Fruit fly (Drosophila melanogaster) whole organism, embryonic: ENCODE results near the gene CG11560.
A peak's percentile ranks its signal among the peaks of the same experiment; 100 is the strongest.

Experiments used
- Bgb ChIP-seq: fragments of 200-800 bp; sonication (Bioruptor generic); IDR thresholded peaks from 2 replicates; pipeline ENCODE4 v1.3.6; 2022; ENCODE audit warnings: missing biosample characterization, missing genetic modification characterization; ENCODE audit not compliant: partially characterized antibody
- CG10274 ChIP-seq: fragments of 200-800 bp; sonication (Bioruptor generic); optimal IDR thresholded peaks from 3 replicates; lab custom pipeline; 2017; ENCODE audit warnings: missing biosample characterization, mild to moderate bottlenecking, missing genetic modification characterization
- CG10431 ChIP-seq: fragments of 200-800 bp; sonication (Bioruptor generic); optimal IDR thresholded peaks from 3 replicates; lab custom pipeline; 2018; ENCODE audit warnings: missing biosample characterization, mild to moderate bottlenecking, missing genetic modification characterization
- CG10462 ChIP-seq: fragments of 200-800 bp; sonication (Bioruptor generic); optimal IDR thresholded peaks from 2 replicates; lab custom pipeline; 2016; ENCODE audit warnings: missing biosample characterization, missing genetic modification characterization
- CG10654 ChIP-seq: fragments of 200-800 bp; sonication (Bioruptor generic); optimal IDR thresholded peaks from 2 replicates; lab custom pipeline; 2016; ENCODE audit warnings: missing biosample characterization, missing genetic modification characterization
- CG12219 ChIP-seq: fragments of 200-800 bp; sonication (Bioruptor generic); optimal IDR thresholded peaks from 3 replicates; lab custom pipeline; 2018; ENCODE audit warnings: missing biosample characterization, mild to moderate bottlenecking, missing genetic modification characterization
- CG13296 ChIP-seq: fragments of 200-800 bp; sonication (Bioruptor generic); optimal IDR thresholded peaks from 3 replicates; lab custom pipeline; 2018; ENCODE audit warnings: missing biosample characterization, mild to moderate bottlenecking, missing genetic modification characterization
- CG14441 ChIP-seq: fragments of 200-800 bp; sonication (Bioruptor generic); IDR thresholded peaks from 2 replicates; pipeline ENCODE4 v1.3.6; 2022; ENCODE audit warnings: missing biosample characterization, missing genetic modification characterization
- CG1529 ChIP-seq: fragments of 200-800 bp; sonication (Bioruptor generic); optimal IDR thresholded peaks from 3 replicates; lab custom pipeline; 2018; ENCODE audit warnings: missing biosample characterization, missing genetic modification characterization
- CG15514 ChIP-seq: fragments of 200-800 bp; sonication (Bioruptor generic); optimal IDR thresholded peaks from 3 replicates; lab custom pipeline; 2017; ENCODE audit warnings: missing biosample characterization, missing genetic modification characterization, mild to moderate bottlenecking, moderate library complexity, missing genetic modification reagents
- CG17328 ChIP-seq: fragments of 200-800 bp; sonication (Bioruptor generic); IDR thresholded peaks from 2 replicates; pipeline ENCODE4 v1.3.6; 2022; ENCODE audit warnings: missing biosample characterization, missing genetic modification characterization
- CG17361 ChIP-seq: fragments of 200-800 bp; sonication (Bioruptor generic); IDR thresholded peaks from 3 replicates; pipeline ENCODE4 v1.3.6; 2022; ENCODE audit warnings: missing biosample characterization, missing genetic modification characterization
- CG18262 ChIP-seq: fragments of 200-800 bp; optimal IDR thresholded peaks from 3 replicates; lab custom pipeline; 2019; ENCODE audit warnings: missing biosample characterization, mild to moderate bottlenecking, missing genetic modification characterization, moderate library complexity
- CG1832 ChIP-seq: fragments of 200-800 bp; sonication (Bioruptor generic); optimal IDR thresholded peaks from 2 replicates; lab custom pipeline; 2017; ENCODE audit warnings: missing biosample characterization, mild to moderate bottlenecking, missing genetic modification characterization, inconsistent platforms
- CG2120 ChIP-seq: fragments of 200-800 bp; sonication (Bioruptor generic); optimal IDR thresholded peaks from 3 replicates; lab custom pipeline; 2016; ENCODE audit warnings: missing biosample characterization, missing genetic modification characterization
- CG2199 ChIP-seq: fragments of 200-800 bp; sonication (Bioruptor generic); IDR thresholded peaks from 3 replicates; pipeline ENCODE4 v1.3.6; 2022; ENCODE audit warnings: missing biosample characterization, missing genetic modification characterization
- CG4282 ChIP-seq: fragments of 200-800 bp; sonication (Bioruptor generic); optimal IDR thresholded peaks from 2 replicates; lab custom pipeline; 2016; ENCODE audit warnings: missing biosample characterization, missing genetic modification characterization
- CG4360 ChIP-seq: fragments of 200-800 bp; sonication (Bioruptor generic); IDR thresholded peaks from 2 replicates; pipeline ENCODE4 v1.3.6; 2022; ENCODE audit warnings: missing biosample characterization, missing genetic modification characterization
- CG4404 ChIP-seq: fragments of 200-800 bp; sonication (Bioruptor generic); IDR thresholded peaks from 2 replicates; pipeline ENCODE4 v1.3.6; 2022; ENCODE audit warnings: missing biosample characterization, missing genetic modification characterization
- CG6813 ChIP-seq: fragments of 200-800 bp; sonication (Bioruptor generic); optimal IDR thresholded peaks from 2 replicates; lab custom pipeline; 2017; ENCODE audit warnings: missing biosample characterization, missing genetic modification characterization, mild to moderate bottlenecking, moderate library complexity, missing genetic modification reagents
- CG7556 ChIP-seq: fragments of 200-800 bp; sonication (Bioruptor generic); optimal IDR thresholded peaks from 2 replicates; lab custom pipeline; 2017; ENCODE audit warnings: missing biosample characterization, mild to moderate bottlenecking, missing genetic modification characterization
- Dll ChIP-seq: fragments of 200-800 bp; sonication (Bioruptor generic); IDR thresholded peaks from 4 replicates; pipeline ENCODE4 v1.3.6; 2022; ENCODE audit warnings: missing biosample characterization, missing genetic modification characterization; ENCODE audit not compliant: partially characterized antibody
- E2f2 ChIP-seq: fragments of 200-800 bp; sonication (Bioruptor generic); IDR thresholded peaks from 2 replicates; pipeline ENCODE4 v1.3.6; 2022; ENCODE audit warnings: missing biosample characterization, missing genetic modification characterization
- H2.0 ChIP-seq: fragments of 200-800 bp; sonication (Bioruptor generic); IDR thresholded peaks from 2 replicates; pipeline ENCODE4 v1.3.6; 2022; ENCODE audit warnings: missing biosample characterization, missing genetic modification characterization
- HHEX ChIP-seq: fragments of 200-800 bp; sonication (Bioruptor generic); optimal IDR thresholded peaks from 3 replicates; lab custom pipeline; 2017; ENCODE audit warnings: missing biosample characterization, mild to moderate bottlenecking, missing genetic modification characterization, missing genetic modification reagents
- HmgZ ChIP-seq: fragments of 200-800 bp; sonication (Bioruptor generic); optimal IDR thresholded peaks from 2 replicates; lab custom pipeline; 2018; ENCODE audit warnings: missing biosample characterization, mild to moderate bottlenecking, missing genetic modification characterization
- Hr3 ChIP-seq: fragments of 200-800 bp; sonication (Bioruptor generic); optimal IDR thresholded peaks from 3 replicates; lab custom pipeline; 2016; ENCODE audit warnings: missing biosample characterization, missing genetic modification characterization
- Hsf ChIP-seq: fragments of 200-800 bp; sonication (Bioruptor generic); optimal IDR thresholded peaks from 3 replicates; lab custom pipeline; 2016; ENCODE audit warnings: missing biosample characterization, missing genetic modification characterization
- Jarid2 ChIP-seq: fragments of 200-800 bp; sonication (Bioruptor generic); optimal IDR thresholded peaks from 3 replicates; lab custom pipeline; 2017; ENCODE audit warnings: mild to moderate bottlenecking, missing biosample characterization, missing genetic modification reagents, missing genetic modification characterization
- MBD-R2 ChIP-seq: fragments of 200-800 bp; sonication (Bioruptor generic); IDR thresholded peaks from 2 replicates; pipeline ENCODE4 v1.3.6; 2022; ENCODE audit warnings: missing biosample characterization, missing genetic modification characterization
- Med ChIP-seq: fragments of 200-800 bp; sonication (Bioruptor generic); peaks from one replicate; lab custom pipeline; 2016; ENCODE audit warnings: missing biosample characterization, missing genetic modification characterization, mild to moderate bottlenecking, inconsistent platforms, moderate library complexity
- Spps ChIP-seq: fragments of 200-800 bp; sonication (Bioruptor generic); optimal IDR thresholded peaks from 2 replicates; lab custom pipeline; 2018; ENCODE audit warnings: missing biosample characterization, mild to moderate bottlenecking, missing genetic modification characterization
- Sry-β ChIP-seq: fragments of 200-800 bp; sonication (Bioruptor generic); optimal IDR thresholded peaks from 2 replicates; lab custom pipeline; 2018; ENCODE audit warnings: missing biosample characterization, mild to moderate bottlenecking, missing genetic modification characterization, moderate library complexity
- Xrp1 ChIP-seq: fragments of 200-800 bp; sonication (Bioruptor generic); IDR thresholded peaks from 2 replicates; pipeline ENCODE4 v1.3.6; 2022; ENCODE audit warnings: missing biosample characterization, missing genetic modification characterization
- YL-1 ChIP-seq: fragments of 200-800 bp; sonication (Bioruptor generic); optimal IDR thresholded peaks from 3 replicates; lab custom pipeline; 2017; ENCODE audit warnings: missing biosample characterization, mild to moderate bottlenecking, missing genetic modification characterization
- ara ChIP-seq: fragments of 200-800 bp; sonication (Bioruptor generic); IDR thresholded peaks from 2 replicates; pipeline ENCODE4 v1.3.6; 2022; ENCODE audit warnings: missing biosample characterization, missing genetic modification characterization
- ase ChIP-seq: fragments of 200-800 bp; sonication (Bioruptor generic); IDR thresholded peaks from 3 replicates; pipeline ENCODE4 v1.3.6; 2022; ENCODE audit warnings: missing biosample characterization, missing genetic modification characterization
- chm ChIP-seq: fragments of 200-800 bp; sonication (Bioruptor generic); IDR thresholded peaks from 2 replicates; pipeline ENCODE4 v1.3.6; 2022; ENCODE audit warnings: missing biosample characterization, missing genetic modification characterization
- ems ChIP-seq: fragments of 200-800 bp; sonication (Bioruptor generic); optimal IDR thresholded peaks from 3 replicates; lab custom pipeline; 2016; ENCODE audit warnings: missing biosample characterization, missing genetic modification characterization
- ftz-f1 ChIP-seq: fragments of 200-800 bp; sonication (Bioruptor generic); optimal IDR thresholded peaks from 2 replicates; lab custom pipeline; 2016; ENCODE audit warnings: missing biosample characterization, missing genetic modification characterization
- hkb ChIP-seq, 2 experiments: fragments of 200-800 bp in 1 of 2; fragments of >200 bp in 1 of 2; sonication (Bioruptor generic) in 1 of 2; IDR thresholded peaks in 1 of 2; optimal IDR thresholded peaks in 1 of 2; 2 replicates each; pipeline versions ENCODE4 v1.3.6 to Lab custom; 2017 to 2022; ENCODE audit warnings: missing biosample characterization in 1 of 2, missing genetic modification characterization in 1 of 2
- lmd ChIP-seq: fragments of 200-800 bp; sonication (Bioruptor generic); IDR thresholded peaks from 2 replicates; pipeline ENCODE4 v1.3.6; 2022; ENCODE audit warnings: missing biosample characterization, missing genetic modification characterization
- lola ChIP-seq, 3 experiments: fragments of >200 bp in 2 of 3; fragments of 200-800 bp in 1 of 3; sonication (Bioruptor generic) in 1 of 3; optimal IDR thresholded peaks; 2 replicates each; lab custom pipeline; 2017 to 2019; ENCODE audit warnings: missing biosample characterization in 3 of 3, missing genetic modification characterization in 3 of 3, mild to moderate bottlenecking in 1 of 3, moderate library complexity in 1 of 3
- mam ChIP-seq: fragments of 200-800 bp; sonication (Bioruptor generic); optimal IDR thresholded peaks from 3 replicates; lab custom pipeline; 2016; ENCODE audit warnings: missing biosample characterization, missing genetic modification characterization
- nom ChIP-seq: fragments of 200-800 bp; sonication (Bioruptor generic); optimal IDR thresholded peaks from 2 replicates; lab custom pipeline; 2017; ENCODE audit warnings: missing biosample characterization, missing genetic modification characterization, mild to moderate bottlenecking, moderate library complexity, missing genetic modification reagents
- org-1 ChIP-seq: fragments of 200-800 bp; sonication (Bioruptor generic); optimal IDR thresholded peaks from 2 replicates; lab custom pipeline; 2017; ENCODE audit warnings: missing biosample characterization, missing genetic modification characterization
- pum ChIP-seq: fragments of 200-800 bp; sonication (Bioruptor generic); optimal IDR thresholded peaks from 2 replicates; lab custom pipeline; 2016; ENCODE audit warnings: missing biosample characterization, missing genetic modification characterization
- scrt ChIP-seq: fragments of 200-800 bp; sonication (Bioruptor generic); optimal IDR thresholded peaks from 2 replicates; lab custom pipeline; 2018; ENCODE audit warnings: missing biosample characterization, mild to moderate bottlenecking, missing genetic modification characterization, moderate library complexity
- sima ChIP-seq: fragments of 200-800 bp; sonication (Bioruptor generic); optimal IDR thresholded peaks from 2 replicates; lab custom pipeline; 2016; ENCODE audit warnings: missing biosample characterization, missing genetic modification characterization
- sr ChIP-seq: fragments of 200-800 bp; sonication (Bioruptor generic); IDR thresholded peaks from 3 replicates; pipeline ENCODE4 v1.3.6; 2022; ENCODE audit warnings: missing biosample characterization, missing genetic modification characterization
- ssp ChIP-seq: fragments of 200-800 bp; sonication (Bioruptor generic); IDR thresholded peaks from 2 replicates; pipeline ENCODE4 v1.3.6; 2022; ENCODE audit warnings: missing biosample characterization, missing genetic modification characterization

The CG11560 gene

dm6 chr3L:12124138-12124583 lies 4.3 kb downstream of the CG11560 start (continued):
- TF ChIP-seq ssp (GFP tag; lab: Robert Waterston, UW) (no peak), org-1 (GFP tag; lab: Kevin White, UChicago) (no peak), ems (GFP tag; lab: Kevin White, UChicago) (no peak), H2.0 (no peak), CG12219 (GFP tag; lab: Kevin White, UChicago) (peak; percentile 55), Bgb (GFP tag; lab: Robert Waterston, UW) (peak; percentile 41; the same call in 1 of the 2 replicates), CG1832 (GFP tag; lab: Kevin White, UChicago) (peak; percentile 89), CG10462 (GFP tag; lab: Kevin White, UChicago) (no peak), Sry-β (GFP tag; lab: Kevin White, UChicago) (no peak), Dll (GFP tag; lab: Robert Waterston, UW) (no peak), mam (GFP tag; lab: Kevin White, UChicago) (no peak), CG10274 (GFP tag; lab: Kevin White, UChicago) (no peak), CG17328 (GFP tag; lab: Robert Waterston, UW) (no peak), sr (GFP tag; lab: Robert Waterston, UW) (peak; percentile 92; the same call in 2 of the 3 replicates), hkb (optimal IDR thresholded peaks at IDR 0.05; lab: Kevin White, UChicago) (no peak), hkb (GFP tag; IDR thresholded peaks at IDR 0.05; lab: Robert Waterston, UW) (peak; percentile 40), scrt (GFP tag; lab: Kevin White, UChicago) (no peak), YL-1 (GFP tag; lab: Kevin White, UChicago) (peak; percentile 89), CG4404 (GFP tag; lab: Robert Waterston, UW) (no peak), Hsf (GFP tag; lab: Kevin White, UChicago) (no peak), sima (GFP tag; lab: Kevin White, UChicago) (no peak), Xrp1 (GFP tag; lab: Robert Waterston, UW) (no peak), CG18262 (tag; lab: Kevin White, UChicago) (no peak), ase (GFP tag; lab: Robert Waterston, UW) (no peak), CG17361 (GFP tag; lab: Robert Waterston, UW) (no peak), Spps (no peak), CG14441 (GFP tag; lab: Robert Waterston, UW) (peak; percentile 53), CG7556 (GFP tag; lab: Kevin White, UChicago) (no peak), CG4282 (GFP tag; lab: Kevin White, UChicago) (no peak), CG1529 (GFP tag; lab: Kevin White, UChicago) (no peak), HHEX (GFP tag; lab: Kevin White, UChicago) (no peak), CG13296 (GFP tag; lab: Kevin White, UChicago) (peak; percentile 30), lmd (GFP tag; lab: Robert Waterston, UW) (peak; percentile 32; the same call in 1 of the 2 replicates), HmgZ (tag; lab: Kevin White, UChicago) (peak; percentile 93), CG2199 (peak; percentile 80; the same call in 2 of the 3 replicates), ara (0 out of 2 replicates have a peak, but pooled peaks have one; percentile 23), Jarid2 (no peak), CG15514 (GFP tag; lab: Kevin White, UChicago) (peak; percentile 29), Med (GFP tag; lab: Kevin White, UChicago) (peak; percentile 84), E2f2 (peak; percentile 16), CG4360 (no peak), CG10431 (GFP tag; lab: Kevin White, UChicago) (no peak), pum (GFP tag; lab: Kevin White, UChicago) (no peak), CG6813 (GFP tag; lab: Kevin White, UChicago) (no peak), MBD-R2 (GFP tag; lab: Robert Waterston, UW) (peak; percentile 70), lola (GFP tag; optimal IDR thresholded peaks at IDR 0.05; lab: Kevin White, UChicago) (no peak), CG10654 (no peak), ftz-f1 (GFP tag; lab: Kevin White, UChicago) (peak; percentile 41), nom (peak; percentile 68), Hr3 (GFP tag; lab: Kevin White, UChicago) (no peak), chm (GFP tag; lab: Robert Waterston, UW) (peak; percentile 40; the same call in 1 of the 2 replicates), CG2120 (GFP tag; lab: Kevin White, UChicago) (peak; percentile 3)
